Worm (Caenorhabditis elegans): ENCODE data around the gene K04C2.5.

K04C2.5 gene

ce11 chrIII:6871668-6872067 is 19.8 kb downstream of the K04C2.5 start:
- TF ChIP-seq ama-1 (optimal IDR thresholded peaks at IDR 0.05) (peak; percentile 29), lin-39 (tag; optimal IDR thresholded peaks at IDR 0.05) (peak; percentile 18), nfya-1 (tag; optimal IDR thresholded peaks at IDR 0.05; ENCODE audit: insufficient read depth) (peak; percentile 33), nhr-23 (tag; optimal IDR thresholded peaks at IDR 0.05) (no peak), egl-5 (tag; optimal IDR thresholded peaks at IDR 0.05) (peak; percentile 37)

- TF ChIP-seq nhr-76 (tag; optimal IDR thresholded peaks at IDR 0.05) (no peak), ceh-16 (tag; optimal IDR thresholded peaks at IDR 0.05) (no peak), lin-39 (tag; optimal IDR thresholded peaks at IDR 0.05) (peak; percentile 59), nfya-1 (tag; optimal IDR thresholded peaks at IDR 0.05; ENCODE audit: insufficient read depth) (peak; percentile 41)
These were observed 20.4 kb downstream of the K04C2.5 start for ce11 chrIII:6871067-6871466.

- TF ChIP-seq sea-2 (GFP tag; optimal IDR thresholded peaks at IDR 0.05) (no peak), nfya-1 (tag; optimal IDR thresholded peaks at IDR 0.05; ENCODE audit: insufficient read depth) (no peak), nhr-67 (tag; optimal IDR thresholded peaks at IDR 0.05) (no peak), snpc-4 (tag; optimal IDR thresholded peaks at IDR 0.05) (no peak), aly-2 (tag; optimal IDR thresholded peaks at IDR 0.05) (no peak), nhr-12 (tag; optimal IDR thresholded peaks at IDR 0.05) (no peak), elt-3 (tag; optimal IDR thresholded peaks at IDR 0.05) (no peak), eor-1 (tag; optimal IDR thresholded peaks at IDR 0.05) (no peak), fos-1 (tag; optimal IDR thresholded peaks at IDR 0.05) (no peak), jun-1 (tag; optimal IDR thresholded peaks at IDR 0.05) (no peak), ztf-4 (tag; optimal IDR thresholded peaks at IDR 0.05) (no peak), fkh-2 (tag; optimal IDR thresholded peaks at IDR 0.05) (no peak), ama-1 (optimal IDR thresholded peaks at IDR 0.05) (no peak)
These were observed 21.5 kb downstream of the K04C2.5 start, which contains the start of gene K04C2.8 for ce11 chrIII:6869996-6870395. Gene K04C2.8 (plus strand): TSS chrIII:6870296.

- no peak for TF ChIP-seq jun-1 (tag; optimal IDR thresholded peaks at IDR 0.05)
- TF ChIP-seq nhr-25 (tag; optimal IDR thresholded peaks at IDR 0.05) = no peak
- no peak for TF ChIP-seq elt-3 (tag; optimal IDR thresholded peaks at IDR 0.05)
- TF ChIP-seq nhr-43 (tag; optimal IDR thresholded peaks at IDR 0.05; ENCODE audit: poor library complexity, severe bottlenecking) = no peak
- peak; percentile 32 for TF ChIP-seq snpc-4 (tag; optimal IDR thresholded peaks at IDR 0.05)
- TF ChIP-seq nhr-12 (tag; optimal IDR thresholded peaks at IDR 0.05) = no peak
- no peak for TF ChIP-seq nhr-28 (tag; optimal IDR thresholded peaks at IDR 0.05)
- no peak for TF ChIP-seq mdl-1 (tag; optimal IDR thresholded peaks at IDR 0.05)
- peak; percentile 5 for TF ChIP-seq elt-2 (tag; optimal IDR thresholded peaks at IDR 0.05)
- no peak for TF ChIP-seq nhr-67 (tag; optimal IDR thresholded peaks at IDR 0.05)
- TF ChIP-seq fos-1 (tag; optimal IDR thresholded peaks at IDR 0.05) = no peak
- TF ChIP-seq ceh-28 (tag; optimal IDR thresholded peaks at IDR 0.05) = no peak
- no peak for TF ChIP-seq aly-2 (tag; optimal IDR thresholded peaks at IDR 0.05)
- no peak for TF ChIP-seq tbx-2 (tag; optimal IDR thresholded peaks at IDR 0.05)
- no peak for TF ChIP-seq nhr-76 (tag; optimal IDR thresholded peaks at IDR 0.05)
- TF ChIP-seq skn-1 (tag; optimal IDR thresholded peaks at IDR 0.05) = peak; percentile 37
- TF ChIP-seq ceh-16 (tag; optimal IDR thresholded peaks at IDR 0.05) = no peak
- peak; percentile 52 for TF ChIP-seq nfya-1 (tag; optimal IDR thresholded peaks at IDR 0.05; ENCODE audit: insufficient read depth)
- no peak for TF ChIP-seq fkh-10 (GFP tag; optimal IDR thresholded peaks at IDR 0.05)
- no peak for TF ChIP-seq unc-39 (tag; optimal IDR thresholded peaks at IDR 0.05)
- TF ChIP-seq zag-1 (tag; optimal IDR thresholded peaks at IDR 0.05) = no peak
- TF ChIP-seq ceh-82 (tag; optimal IDR thresholded peaks at IDR 0.05) = no peak
- TF ChIP-seq mml-1 (tag; optimal IDR thresholded peaks at IDR 0.05) = no peak
- TF ChIP-seq egl-27 (tag; optimal IDR thresholded peaks at IDR 0.05) = no peak
- TF ChIP-seq ztf-4 (tag; optimal IDR thresholded peaks at IDR 0.05) = no peak
- TF ChIP-seq nhr-237 (tag; optimal IDR thresholded peaks at IDR 0.05) = no peak
- TF ChIP-seq sea-2 (GFP tag; optimal IDR thresholded peaks at IDR 0.05) = no peak
- no peak for TF ChIP-seq lsy-12 (tag; optimal IDR thresholded peaks at IDR 0.05)
- TF ChIP-seq R02D3.7 (tag; optimal IDR thresholded peaks at IDR 0.05) = no peak
- no peak for TF ChIP-seq hmg-11 (tag; optimal IDR thresholded peaks at IDR 0.05)
- no peak for TF ChIP-seq ama-1 (optimal IDR thresholded peaks at IDR 0.05)
- no peak for TF ChIP-seq daf-12 (tag; optimal IDR thresholded peaks at IDR 0.05)
- TF ChIP-seq lin-15B (tag; optimal IDR thresholded peaks at IDR 0.05) = peak; percentile 34
- peak; percentile 64 for TF ChIP-seq egl-5 (tag; optimal IDR thresholded peaks at IDR 0.05)
- no peak for TF ChIP-seq ztf-11 (tag; optimal IDR thresholded peaks at IDR 0.05)
- no peak for TF ChIP-seq ZK546.5 (tag; optimal IDR thresholded peaks at IDR 0.05)
- TF ChIP-seq pha-4 (tag; optimal IDR thresholded peaks at IDR 0.05) = peak; percentile 52
- TF ChIP-seq pqm-1 (tag; optimal IDR thresholded peaks at IDR 0.05) = no peak
- no peak for TF ChIP-seq fkh-2 (tag; optimal IDR thresholded peaks at IDR 0.05)
- TF ChIP-seq nhr-23 (tag; optimal IDR thresholded peaks at IDR 0.05) = peak; percentile 30
- TF ChIP-seq ceh-9 (tag; optimal IDR thresholded peaks at IDR 0.05) = no peak
- no peak for TF ChIP-seq nhr-77 (tag; optimal IDR thresholded peaks at IDR 0.05)
- TF ChIP-seq eor-1 (tag; optimal IDR thresholded peaks at IDR 0.05) = no peak
- TF ChIP-seq nhr-11 (tag; optimal IDR thresholded peaks at IDR 0.05) = no peak
- peak; percentile 22 for TF ChIP-seq lin-39 (tag; optimal IDR thresholded peaks at IDR 0.05)
These were observed 22.2 kb downstream of the K04C2.5 start, which contains the start of the genes cra-1 and kbp-1 for ce11 chrIII:6869268-6869667. Gene cra-1 (minus strand): TSS chrIII:6869460. Gene kbp-1 (plus strand): TSS chrIII:6869633.
